Worm (Caenorhabditis elegans) whole organism, mixed stage, embryonic: ENCODE measurements around the gene nlp-48.

ENCODE experiments used
- ces-1 ChIP-seq: fragments of 150-350 bp; optimal IDR thresholded peaks from 2 replicates; lab custom pipeline; 2014; ENCODE audit warnings: missing biosample characterization, missing genetic modification reagents, missing genetic modification characterization
- cnd-1 ChIP-seq: fragments of 200-800 bp; sonication (Bioruptor generic); optimal IDR thresholded peaks from 2 replicates; lab custom pipeline; 2018; ENCODE audit warnings: mild to moderate bottlenecking, missing genetic modification characterization, missing compliant biosample characterization
- mab-5 ChIP-seq: fragments of 150-350 bp; optimal IDR thresholded peaks from 2 replicates; lab custom pipeline; 2014; ENCODE audit warnings: missing biosample characterization, missing genetic modification characterization
- mep-1 ChIP-seq: fragments of 150-350 bp; optimal IDR thresholded peaks from 2 replicates; lab custom pipeline; 2017; ENCODE audit warnings: missing biosample characterization, missing genetic modification reagents, missing genetic modification characterization, inconsistent platforms
- nhr-28 ChIP-seq: fragments of 150-350 bp; optimal IDR thresholded peaks from 2 replicates; lab custom pipeline; 2014; ENCODE audit warnings: missing biosample characterization, missing genetic modification characterization

- TF ChIP-seq ces-1 (no peak), mep-1 (tag; lab: Kevin White, UChicago) (no peak), nhr-28 (tag; lab: Kevin White, UChicago) (no peak), cnd-1 (tag; lab: Kevin White, UChicago) (no peak), mab-5 (tag; lab: Kevin White, UChicago) (no peak)
These were observed 38.5 kb upstream of the nlp-48 start, which contains the start of gene F54C8.1 for ce11 chrIII:9439399-9439798.
